Worm (Caenorhabditis elegans): ENCODE results near the gene F40G12.11.
"Not testable (repeated sequence)": the region's sequence is repeated elsewhere in the genome, so short reads cannot be mapped to it uniquely, and the experiment has no call there.

DNA sequence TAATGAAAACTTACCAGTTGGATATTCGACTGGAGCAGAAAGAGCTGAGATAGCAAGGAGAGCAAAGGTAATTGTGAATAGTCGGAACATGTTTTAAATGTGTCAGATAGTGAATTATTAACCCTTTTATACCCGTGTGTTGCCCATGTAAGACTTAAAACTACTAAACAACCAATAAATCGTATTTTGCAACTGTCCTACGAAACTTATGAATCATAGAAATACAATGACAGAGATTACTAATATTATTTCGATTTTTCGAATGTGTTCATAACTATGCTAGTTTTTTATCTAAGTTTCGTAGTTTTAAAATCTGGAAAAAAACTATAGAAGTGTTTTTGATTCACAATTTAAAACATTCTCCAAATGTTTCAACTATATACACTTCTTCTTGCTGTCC, 20.8 kb downstream of the F40G12.11 start, which contains the start of gene spig-4:
- TF ChIP-seq F10E7.11 (tag; optimal IDR thresholded peaks at IDR 0.05); snpc-4 (GFP tag; optimal IDR thresholded peaks at IDR 0.05); snpc-4 (tag; optimal IDR thresholded peaks at IDR 0.05); nfya-1 (tag; optimal IDR thresholded peaks at IDR 0.05; ENCODE audit: borderline replicate concordance, insufficient read depth); cebp-1 (GFP tag; IDR thresholded peaks at IDR 0.05); cebp-1 (tag; optimal IDR thresholded peaks at IDR 0.05); mel-28 (tag; optimal IDR thresholded peaks at IDR 0.05; ENCODE audit: borderline replicate concordance); ztf-22 (GFP tag; optimal IDR thresholded peaks at IDR 0.05); dpl-1 (GFP tag; optimal IDR thresholded peaks at IDR 0.05); gei-17 (GFP tag; optimal IDR thresholded peaks at IDR 0.05); pha-4 (tag; optimal IDR thresholded peaks at IDR 0.05); unc-62 (GFP tag; optimal IDR thresholded peaks at IDR 0.05); pbrm-1 (GFP tag; IDR thresholded peaks at IDR 0.05); ama-1 (optimal IDR thresholded peaks at IDR 0.05); ama-1 (GFP tag; optimal IDR thresholded peaks at IDR 0.05); Y56A3A.18 (GFP tag; IDR thresholded peaks at IDR 0.05): not testable (repeated sequence)
